Fruit fly (Drosophila melanogaster) ovary, adult (tissue): ENCODE measurements around the gene mRpL16.

Source experiments
- CG17801 ChIP-seq: fragments of 200-800 bp; optimal IDR thresholded peaks from 2 replicates; lab custom pipeline; 2019; ENCODE audit warnings: missing biosample characterization, mild to moderate bottlenecking, missing genetic modification characterization, moderate library complexity; ENCODE audit not compliant: partially characterized antibody

mRpL16 gene

DNA sequence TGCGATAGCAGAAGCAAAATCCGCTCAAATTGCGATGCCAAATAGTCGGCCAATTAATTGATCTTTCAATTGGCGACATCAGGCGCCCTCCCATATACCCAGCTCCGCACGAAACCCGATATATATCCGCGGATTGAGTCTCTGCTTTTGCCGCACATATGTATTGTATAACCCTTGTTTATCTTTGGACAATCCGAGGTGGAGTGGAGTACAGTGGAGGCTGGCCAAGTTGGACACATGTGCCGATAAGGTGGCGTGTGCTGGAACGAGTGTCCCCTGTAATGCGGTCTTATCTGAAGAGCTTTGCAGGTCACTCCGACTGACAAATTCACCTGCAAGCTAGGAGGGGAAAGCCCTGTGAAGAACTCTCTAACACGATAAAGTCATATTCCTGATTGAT, 19.5 kb downstream of the mRpL16 start:
- no peak for TF ChIP-seq CG17801

DNA sequence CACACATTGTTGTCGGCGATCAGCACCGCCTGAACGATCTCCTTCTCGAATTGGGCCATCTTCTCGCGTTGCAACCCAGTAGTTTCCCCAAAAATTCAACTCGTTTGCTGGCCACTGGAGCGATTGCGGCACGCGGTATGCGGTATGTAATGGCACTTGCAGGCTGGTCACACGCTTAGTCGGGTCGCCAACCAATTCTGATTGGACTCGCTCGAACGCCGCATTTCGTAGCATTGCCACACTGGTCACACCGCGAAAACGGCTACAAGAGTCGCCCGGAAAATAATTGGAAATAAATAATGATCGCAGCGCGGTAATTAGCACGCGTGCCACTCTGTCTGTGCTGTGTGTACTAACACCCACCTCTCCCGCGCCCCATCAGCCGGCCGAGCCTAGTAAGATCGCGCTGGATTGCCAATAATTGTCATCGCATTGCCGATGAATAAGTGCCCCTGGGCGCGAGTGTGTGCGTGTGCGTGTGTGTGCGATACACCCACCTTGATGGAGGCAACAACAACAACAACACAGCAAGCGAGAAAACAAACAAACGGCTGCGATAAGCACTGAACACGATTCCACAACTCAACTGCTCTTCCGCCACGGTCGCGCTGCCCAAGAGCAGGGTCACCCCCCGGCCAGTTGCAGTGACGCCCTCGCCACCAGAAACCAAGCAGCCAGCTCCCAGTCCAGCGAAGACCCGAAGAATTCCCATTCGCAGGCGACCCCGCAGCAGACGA, 32.9 kb downstream of the mRpL16 start, which contains the start of the genes eIF2Bepsilon and Ocrl:
Gene eIF2Bepsilon (minus strand): TSS at position 110 of the 737 bp plus-strand sequence.
Gene Ocrl (plus strand): TSS at position 217 of the 737 bp plus-strand sequence.
- no peak for TF ChIP-seq CG17801

dm6 chrX:1927473-1928306, 37.6 kb downstream of the mRpL16 start, which contains the start of gene CG11596:
Gene CG11596 (plus strand): TSS chrX:1927683.
- peak; percentile 6 for TF ChIP-seq CG17801

DNA sequence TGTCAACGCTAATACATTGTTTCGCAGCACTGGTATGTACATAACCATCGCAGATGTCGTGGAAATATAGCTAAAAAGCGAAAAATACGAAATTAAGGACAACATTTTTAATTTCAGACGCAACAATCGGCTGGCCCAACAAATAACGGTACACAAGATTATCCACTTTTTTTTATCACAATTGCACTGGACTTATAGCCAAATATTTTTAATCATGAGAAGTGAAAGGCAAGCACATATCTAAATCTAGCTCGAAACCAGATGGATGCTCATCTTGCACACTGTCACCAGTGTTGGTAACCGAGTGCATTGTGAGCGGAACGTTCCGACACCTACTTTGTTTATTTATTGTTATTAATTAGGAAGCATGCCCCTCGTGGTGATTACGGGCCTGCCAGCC, 50.0 kb downstream of the mRpL16 start, which contains the start of the genes CG3857 and CG3587:
Gene CG3857 (minus strand): TSS at position 21 of the 400 bp plus-strand sequence.
Gene CG3587 (plus strand): TSS at position 288 of the 400 bp plus-strand sequence.
- peak; percentile 57 for TF ChIP-seq CG17801
